Worm (Caenorhabditis elegans) whole organism, L2 larva: ENCODE results near the gene let-716.

Experiments
- aly-2 ChIP-seq: fragments of 150-350 bp; optimal IDR thresholded peaks from 2 replicates; lab custom pipeline; 2014; ENCODE audit warnings: missing biosample characterization, missing genetic modification characterization
- ama-1 ChIP-seq: fragments of 150-350 bp; optimal IDR thresholded peaks from 2 replicates; lab custom pipeline; 2018; ENCODE audit warnings: inconsistent platforms
- egl-27 ChIP-seq: sonication (generic microtip); optimal IDR thresholded peaks from 3 replicates; lab custom pipeline; 2017; ENCODE audit warnings: missing biosample characterization, missing genetic modification reagents, missing genetic modification characterization
- elt-1 ChIP-seq: fragments of 150-350 bp; optimal IDR thresholded peaks from 2 replicates; lab custom pipeline; 2014; ENCODE audit warnings: missing biosample characterization, missing genetic modification characterization
- elt-3 ChIP-seq: sonication (generic microtip); optimal IDR thresholded peaks from 2 replicates; lab custom pipeline; 2017; ENCODE audit warnings: missing biosample characterization, missing genetic modification characterization
- fos-1 ChIP-seq: fragments of 150-350 bp; optimal IDR thresholded peaks from 2 replicates; lab custom pipeline; 2014; ENCODE audit warnings: missing biosample characterization, missing genetic modification characterization
- lin-39 ChIP-seq: fragments of 150-350 bp; optimal IDR thresholded peaks from 2 replicates; lab custom pipeline; 2014; ENCODE audit warnings: missing biosample characterization, missing genetic modification reagents, missing genetic modification characterization
- mbf-1 ChIP-seq: sonication (generic microtip); optimal IDR thresholded peaks from 2 replicates; lab custom pipeline; 2017; ENCODE audit warnings: missing biosample characterization, missing genetic modification characterization
- nhr-12 ChIP-seq: fragments of 150-350 bp; optimal IDR thresholded peaks from 2 replicates; lab custom pipeline; 2014; ENCODE audit warnings: missing biosample characterization, missing genetic modification characterization
- snpc-4 ChIP-seq: fragments of 150-350 bp; optimal IDR thresholded peaks from 2 replicates; lab custom pipeline; 2014; ENCODE audit warnings: missing biosample characterization, missing genetic modification characterization
- unc-55 ChIP-seq: fragments of 150-350 bp; sonication (generic microtip); optimal IDR thresholded peaks from 3 replicates; lab custom pipeline; 2014; ENCODE audit warnings: missing biosample characterization, missing genetic modification reagents, missing genetic modification characterization
- ztf-4 ChIP-seq: fragments of 150-350 bp; optimal IDR thresholded peaks from 2 replicates; lab custom pipeline; 2014; ENCODE audit warnings: missing biosample characterization, missing genetic modification characterization

DNA sequence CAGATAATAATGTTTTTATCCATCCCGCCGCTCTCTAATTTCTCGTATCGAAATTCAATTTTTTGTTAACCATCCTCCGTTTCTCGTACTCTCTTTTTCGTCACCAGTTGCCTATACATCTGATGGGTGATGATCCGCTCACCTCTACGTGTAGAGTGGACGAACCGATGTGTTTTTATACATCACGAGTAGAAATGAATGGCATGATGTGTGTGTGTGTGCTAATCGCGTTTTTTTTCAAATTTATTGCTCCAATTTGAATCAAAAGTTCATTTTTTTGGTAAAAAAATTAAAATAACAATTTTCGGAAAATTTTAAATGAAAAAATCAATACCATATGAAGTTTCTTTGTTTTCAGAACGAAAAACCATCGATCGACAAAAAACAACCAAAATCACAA is 27.3 kb upstream of the let-716 start:
- TF ChIP-seq lin-39 (no peak), nhr-12 (tag; lab: Kevin White, UChicago) (no peak), elt-3 (tag; lab: Kevin White, UChicago) (no peak), ztf-4 (no peak), snpc-4 (tag; lab: Kevin White, UChicago) (no peak), fos-1 (tag; lab: Kevin White, UChicago) (no peak), egl-27 (tag; lab: Kevin White, UChicago) (no peak), elt-1 (tag; lab: Kevin White, UChicago) (no peak), mbf-1 (tag; lab: Kevin White, UChicago) (no peak), aly-2 (tag; lab: Kevin White, UChicago) (no peak), unc-55 (GFP tag; lab: Kevin White, UChicago) (no peak), ama-1 (lab: Kevin White, UChicago) (no peak)
